Worm (Caenorhabditis elegans) whole organism, midembryonic: Measurements from ENCODE around the gene srxa-18.

Experiments
- flt-1 ChIP-seq: fragments of 200-800 bp; sonication (Bioruptor generic); IDR thresholded peaks from 2 replicates; pipeline ENCODE4 v1.3.6; 2022; ENCODE audit warnings: missing genetic modification characterization, missing compliant biosample characterization
- klf-2 ChIP-seq: fragments of 200-800 bp; sonication (Bioruptor generic); conservative IDR thresholded peaks from 2 replicates; pipeline ENCODE4 v1.3.6; 2022; ENCODE audit warnings: missing genetic modification reagents, missing genetic modification characterization, missing compliant biosample characterization
- med-1 ChIP-seq: sonication (generic microtip); optimal IDR thresholded peaks from 2 replicates; lab custom pipeline; 2017; ENCODE audit warnings: missing genetic modification characterization, mild to moderate bottlenecking, missing compliant biosample characterization, antibody characterized with exemption, missing genetic modification reagents; ENCODE audit not compliant: insufficient read depth
- ztf-23 ChIP-seq: fragments of 200-800 bp; sonication (Bioruptor generic); IDR thresholded peaks from 2 replicates; pipeline ENCODE4 v1.3.6; 2022; ENCODE audit warnings: missing genetic modification reagents, missing genetic modification characterization, missing compliant biosample characterization
- ztf-29 ChIP-seq: fragments of 200-800 bp; sonication (Bioruptor generic); IDR thresholded peaks from 2 replicates; pipeline ENCODE4 v1.3.6; 2022; ENCODE audit warnings: missing genetic modification reagents, missing genetic modification characterization, missing compliant biosample characterization

- TF ChIP-seq klf-2 (GFP tag; lab: Robert Waterston, UW): no peak
- no peak for TF ChIP-seq flt-1 (GFP tag; lab: Robert Waterston, UW)
- no peak for TF ChIP-seq ztf-29 (GFP tag; lab: Robert Waterston, UW)
- no peak for TF ChIP-seq med-1
- TF ChIP-seq ztf-23: no peak
Measured at ce11 chrV:10117465-10117864, 3.3 kb downstream of the srxa-18 start, which contains the start of gene C08B6.5.
